Worm (Caenorhabditis elegans): Measurements from ENCODE around the gene tmed-1.

DNA sequence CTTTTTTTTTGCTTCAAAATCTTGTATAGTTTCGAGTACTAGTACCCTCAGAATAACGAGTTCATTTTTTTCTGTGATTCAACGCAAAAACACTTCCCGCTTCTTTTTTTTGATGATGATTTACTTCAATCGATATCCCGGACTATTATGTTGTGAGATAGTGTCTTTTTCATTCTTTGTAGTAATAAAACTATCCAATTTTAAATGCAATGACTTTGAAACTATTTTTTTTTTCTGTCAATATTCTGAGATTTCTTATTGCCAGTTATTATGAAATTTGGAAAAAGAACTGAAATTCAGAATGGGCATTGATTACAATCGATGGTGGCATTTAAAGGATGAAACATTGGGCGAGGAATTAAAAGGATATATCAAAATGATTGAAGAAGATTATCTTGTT lies 27.6 kb upstream of the tmed-1 start, which contains the start of gene M18.3:
- no peak for TF ChIP-seq him-1 (tag; optimal IDR thresholded peaks at IDR 0.05)
- no peak for TF ChIP-seq dao-5 (tag; optimal IDR thresholded peaks at IDR 0.05)
